Fruit fly (Drosophila melanogaster) whole organism, embryonic: ENCODE measurements around the gene CG34331.

Source experiments
- CG1233 ChIP-seq: fragments of 200-800 bp; sonication (Bioruptor generic); optimal IDR thresholded peaks from 4 replicates; lab custom pipeline; 2018; ENCODE audit warnings: missing biosample characterization, mild to moderate bottlenecking, missing genetic modification characterization
- CG12659 ChIP-seq: fragments of 200-800 bp; sonication (Bioruptor generic); optimal IDR thresholded peaks from 3 replicates; lab custom pipeline; 2017; ENCODE audit warnings: mild to moderate bottlenecking, missing biosample characterization, missing genetic modification reagents, missing genetic modification characterization
- CG1603 ChIP-seq: fragments of 200-800 bp; sonication (Bioruptor generic); optimal IDR thresholded peaks from 2 replicates; lab custom pipeline; 2019; ENCODE audit warnings: missing biosample characterization, mild to moderate bottlenecking, missing genetic modification characterization, moderate library complexity
- CG16863 ChIP-seq: fragments of 200-800 bp; sonication (Bioruptor generic); optimal IDR thresholded peaks from 3 replicates; lab custom pipeline; 2016; ENCODE audit warnings: missing biosample characterization, missing genetic modification characterization
- CG17568 ChIP-seq: fragments of 200-800 bp; sonication (Bioruptor generic); optimal IDR thresholded peaks from 2 replicates; lab custom pipeline; 2018; ENCODE audit warnings: missing biosample characterization, mild to moderate bottlenecking, missing genetic modification characterization, moderate library complexity
- CG2202 ChIP-seq: fragments of 200-800 bp; sonication (Bioruptor generic); optimal IDR thresholded peaks from 2 replicates; lab custom pipeline; 2018; ENCODE audit warnings: missing biosample characterization, mild to moderate bottlenecking, missing genetic modification characterization
- CG2889 ChIP-seq: fragments of 200-800 bp; sonication (Bioruptor generic); IDR thresholded peaks from 3 replicates; pipeline ENCODE4 v1.3.6; 2022; ENCODE audit warnings: missing biosample characterization, missing genetic modification characterization
- CG3065 ChIP-seq: fragments of 200-800 bp; sonication (Bioruptor generic); optimal IDR thresholded peaks from 2 replicates; lab custom pipeline; 2016; ENCODE audit warnings: missing biosample characterization, missing genetic modification characterization
- CG32772 ChIP-seq: fragments of 200-800 bp; sonication (Bioruptor generic); IDR thresholded peaks from 2 replicates; pipeline ENCODE4 v1.3.6; 2022; ENCODE audit warnings: missing biosample characterization, missing genetic modification characterization
- CG3726 ChIP-seq: fragments of 200-800 bp; sonication (Bioruptor generic); IDR thresholded peaks from 3 replicates; pipeline ENCODE4, ENCODE4 v1.3.6; 2022; ENCODE audit warnings: missing biosample characterization, missing genetic modification characterization
- CG3847 ChIP-seq: fragments of 200-800 bp; sonication (Bioruptor generic); IDR thresholded peaks from 2 replicates; pipeline ENCODE4 v1.3.6; 2022; ENCODE audit warnings: missing biosample characterization, missing genetic modification characterization
- CG4328 ChIP-seq: fragments of 200-800 bp; sonication (Bioruptor generic); optimal IDR thresholded peaks from 3 replicates; lab custom pipeline; 2017; ENCODE audit warnings: missing biosample characterization, missing genetic modification reagents, missing genetic modification characterization
- CG7271 ChIP-seq: fragments of 200-800 bp; sonication (Bioruptor generic); optimal IDR thresholded peaks from 2 replicates; lab custom pipeline; 2018; ENCODE audit warnings: missing biosample characterization, mild to moderate bottlenecking, missing genetic modification characterization, moderate library complexity
- CG7745 ChIP-seq: fragments of 200-800 bp; sonication (Bioruptor generic); optimal IDR thresholded peaks from 2 replicates; lab custom pipeline; 2018; ENCODE audit warnings: missing biosample characterization, mild to moderate bottlenecking, missing genetic modification characterization, moderate library complexity
- CG7987 ChIP-seq: fragments of 200-800 bp; sonication (Bioruptor generic); optimal IDR thresholded peaks from 2 replicates; lab custom pipeline; 2018; ENCODE audit warnings: missing biosample characterization, mild to moderate bottlenecking, missing genetic modification characterization, moderate library complexity
- CG8478 ChIP-seq: fragments of >200 bp; optimal IDR thresholded peaks from 2 replicates; lab custom pipeline; 2018
- Chrac-16 ChIP-seq: fragments of 200-800 bp; sonication (Bioruptor generic); optimal IDR thresholded peaks from 3 replicates; lab custom pipeline; 2016; ENCODE audit warnings: missing biosample characterization, missing genetic modification characterization
- Dll ChIP-seq: fragments of 200-800 bp; sonication (Bioruptor generic); IDR thresholded peaks from 4 replicates; pipeline ENCODE4 v1.3.6; 2022; ENCODE audit warnings: missing biosample characterization, missing genetic modification characterization; ENCODE audit not compliant: partially characterized antibody
- Dp ChIP-seq: fragments of 200-800 bp; sonication (Bioruptor generic); optimal IDR thresholded peaks from 2 replicates; lab custom pipeline; 2018; ENCODE audit warnings: missing biosample characterization, mild to moderate bottlenecking, missing genetic modification characterization, moderate library complexity
- Dref ChIP-seq: fragments of 200-800 bp; sonication (Bioruptor generic); IDR thresholded peaks from 2 replicates; pipeline ENCODE4 v1.3.6; 2022; ENCODE audit warnings: missing biosample characterization, missing genetic modification characterization
- Ets97D ChIP-seq: fragments of 200-800 bp; sonication (Bioruptor generic); optimal IDR thresholded peaks from 3 replicates; lab custom pipeline; 2016; ENCODE audit warnings: missing biosample characterization, missing genetic modification characterization
- GATAe ChIP-seq: fragments of 200-800 bp; sonication (Bioruptor generic); conservative IDR thresholded peaks from 2 replicates; pipeline ENCODE4 v1.3.6; 2022; ENCODE audit warnings: missing biosample characterization, missing genetic modification characterization
- HmgD ChIP-seq: fragments of 200-800 bp; sonication (Bioruptor generic); optimal IDR thresholded peaks from 3 replicates; lab custom pipeline; 2016; ENCODE audit warnings: missing biosample characterization, missing genetic modification characterization
- Lim3 ChIP-seq: fragments of 200-800 bp; sonication (Bioruptor generic); IDR thresholded peaks from 2 replicates; pipeline ENCODE4 v1.3.6; 2022; ENCODE audit warnings: missing biosample characterization, missing genetic modification characterization
- Oaz ChIP-seq: fragments of 200-800 bp; sonication (Bioruptor generic); IDR thresholded peaks from 2 replicates; pipeline ENCODE4 v1.3.6; 2022; ENCODE audit warnings: missing biosample characterization, missing genetic modification characterization
- Opbp ChIP-seq: fragments of 200-800 bp; sonication (Bioruptor generic); IDR thresholded peaks from 3 replicates; pipeline ENCODE4 v1.3.6; 2022; ENCODE audit warnings: missing biosample characterization, missing genetic modification characterization; ENCODE audit not compliant: partially characterized antibody
- Rfx ChIP-seq: fragments of 200-800 bp; sonication (Bioruptor generic); IDR thresholded peaks from 2 replicates; pipeline ENCODE4 v1.3.6; 2022; ENCODE audit warnings: missing biosample characterization, missing genetic modification characterization
- Scr ChIP-seq: fragments of 200-800 bp; sonication (Bioruptor generic); IDR thresholded peaks from 2 replicates; pipeline ENCODE4 v1.3.6; 2022; ENCODE audit warnings: missing biosample characterization, missing genetic modification characterization; ENCODE audit not compliant: partially characterized antibody
- Usf ChIP-seq: fragments of 200-800 bp; sonication (Bioruptor generic); optimal IDR thresholded peaks from 2 replicates; lab custom pipeline; 2017; ENCODE audit warnings: missing genotype, missing biosample characterization, missing genetic modification characterization
- amos ChIP-seq: fragments of 200-800 bp; sonication (Bioruptor generic); IDR thresholded peaks from 2 replicates; pipeline ENCODE4 v1.3.6; 2022; ENCODE audit warnings: missing biosample characterization, missing genetic modification characterization; ENCODE audit not compliant: partially characterized antibody
- ash1 ChIP-seq: fragments of 200-800 bp; sonication (Bioruptor generic); optimal IDR thresholded peaks from 2 replicates; lab custom pipeline; 2018; ENCODE audit warnings: missing biosample characterization, mild to moderate bottlenecking, missing genetic modification characterization
- corto ChIP-seq: fragments of 200-800 bp; sonication (Bioruptor generic); optimal IDR thresholded peaks from 2 replicates; lab custom pipeline; 2016; ENCODE audit warnings: missing biosample characterization, mild to moderate bottlenecking, missing genetic modification characterization, moderate library complexity
- dm ChIP-seq: fragments of 200-800 bp; sonication (Bioruptor generic); optimal IDR thresholded peaks from 3 replicates; lab custom pipeline; 2016; ENCODE audit warnings: missing biosample characterization, missing genetic modification characterization
- ems ChIP-seq: fragments of 200-800 bp; sonication (Bioruptor generic); optimal IDR thresholded peaks from 3 replicates; lab custom pipeline; 2016; ENCODE audit warnings: missing biosample characterization, missing genetic modification characterization
- eyg ChIP-seq: fragments of 200-800 bp; sonication (Bioruptor generic); optimal IDR thresholded peaks from 3 replicates; lab custom pipeline; 2016; ENCODE audit warnings: missing biosample characterization, missing genetic modification characterization
- fu2 ChIP-seq: fragments of 200-800 bp; sonication (Bioruptor generic); optimal IDR thresholded peaks from 2 replicates; lab custom pipeline; 2016; ENCODE audit warnings: missing biosample characterization, missing genetic modification characterization
- hkb ChIP-seq, 2 experiments: fragments of 200-800 bp in 1 of 2; fragments of >200 bp in 1 of 2; sonication (Bioruptor generic) in 1 of 2; IDR thresholded peaks in 1 of 2; optimal IDR thresholded peaks in 1 of 2; 2 replicates each; pipeline versions ENCODE4 v1.3.6 to Lab custom; 2017 to 2022; ENCODE audit warnings: missing biosample characterization in 1 of 2, missing genetic modification characterization in 1 of 2
- kay ChIP-seq: fragments of 200-800 bp; sonication (Bioruptor generic); optimal IDR thresholded peaks from 2 replicates; lab custom pipeline; 2016; ENCODE audit warnings: missing biosample characterization, missing genetic modification characterization
- org-1 ChIP-seq: fragments of 200-800 bp; sonication (Bioruptor generic); optimal IDR thresholded peaks from 2 replicates; lab custom pipeline; 2017; ENCODE audit warnings: missing biosample characterization, missing genetic modification characterization
- p53 ChIP-seq: fragments of 200-800 bp; sonication (Bioruptor generic); optimal IDR thresholded peaks from 2 replicates; lab custom pipeline; 2016; ENCODE audit warnings: missing biosample characterization, missing genetic modification characterization
- prd ChIP-seq, 3 experiments: fragments of >200 bp in 2 of 3; fragments of 200-800 bp in 1 of 3; sonication (Bioruptor generic) in 1 of 3; optimal IDR thresholded peaks in 2 of 3; IDR thresholded peaks in 1 of 3; 2 replicates in 2 of 3; 3 replicates in 1 of 3; pipeline versions ENCODE4 v1.3.6 to Lab custom; 2017 to 2022; ENCODE audit warnings: missing biosample characterization in 1 of 3, missing genetic modification characterization in 1 of 3
- pum ChIP-seq: fragments of 200-800 bp; sonication (Bioruptor generic); optimal IDR thresholded peaks from 2 replicates; lab custom pipeline; 2016; ENCODE audit warnings: missing biosample characterization, missing genetic modification characterization
- ro ChIP-seq: fragments of 200-800 bp; sonication (Bioruptor generic); IDR thresholded peaks from 2 replicates; pipeline ENCODE4 v1.3.6; 2022; ENCODE audit warnings: missing biosample characterization, missing genetic modification characterization
- sc ChIP-seq, 3 experiments: fragments of >200 bp in 2 of 3; fragments of 200-800 bp in 1 of 3; sonication (Bioruptor generic) in 1 of 3; optimal IDR thresholded peaks; 2 replicates in 2 of 3; 3 replicates in 1 of 3; lab custom pipeline; 2017; ENCODE audit warnings: mild to moderate bottlenecking in 1 of 3, missing biosample characterization in 1 of 3, missing genetic modification characterization in 1 of 3, missing genetic modification reagents in 1 of 3
- slbo ChIP-seq: fragments of 200-800 bp; sonication (Bioruptor generic); IDR thresholded peaks from 2 replicates; pipeline ENCODE4 v1.3.6; 2022; ENCODE audit warnings: missing biosample characterization, missing genetic modification characterization
- sob ChIP-seq: fragments of 200-800 bp; sonication (Bioruptor generic); IDR thresholded peaks from 2 replicates; pipeline ENCODE4 v1.3.6; 2022; ENCODE audit warnings: missing biosample characterization, missing genetic modification characterization
- toy ChIP-seq: fragments of 200-800 bp; sonication (Bioruptor generic); IDR thresholded peaks from 2 replicates; pipeline ENCODE4 v1.3.6; 2022; ENCODE audit warnings: missing biosample characterization, missing genetic modification characterization
- trem ChIP-seq: fragments of 200-800 bp; optimal IDR thresholded peaks from 3 replicates; lab custom pipeline; 2019; ENCODE audit warnings: missing biosample characterization, mild to moderate bottlenecking, missing genetic modification characterization, moderate library complexity
- tup ChIP-seq: fragments of 200-800 bp; sonication (Bioruptor generic); optimal IDR thresholded peaks from 2 replicates; lab custom pipeline; 2016; ENCODE audit warnings: missing biosample characterization, mild to moderate bottlenecking, missing genetic modification characterization, moderate library complexity
- zfh2 ChIP-seq: fragments of 200-800 bp; sonication (Bioruptor generic); optimal IDR thresholded peaks from 2 replicates; lab custom pipeline; 2016; ENCODE audit warnings: missing biosample characterization, missing genetic modification characterization

Gene CG34331

dm6 chrX:20162586-20162985 is 40.3 kb downstream of the CG34331 start (continued):
- TF ChIP-seq fu2 (GFP tag; lab: Kevin White, UChicago) (no peak), CG2202 (tag; lab: Kevin White, UChicago) (no peak), Dref (GFP tag; lab: Robert Waterston, UW) (peak; percentile 71), ash1 (GFP tag; lab: Kevin White, UChicago) (no peak), slbo (GFP tag; lab: Robert Waterston, UW) (peak; percentile 41; the same call in 1 of the 2 replicates), CG7745 (tag; lab: Kevin White, UChicago) (no peak), amos (GFP tag; lab: Robert Waterston, UW) (peak; percentile 36; the same call in 1 of the 2 replicates), Oaz (no peak), sob (GFP tag; lab: Robert Waterston, UW) (no peak), Chrac-16 (no peak), CG12659 (no peak), ems (GFP tag; lab: Kevin White, UChicago) (no peak), CG3726 (no peak), kay (no peak), trem (peak; percentile 4), Rfx (GFP tag; lab: Robert Waterston, UW) (0 out of 2 replicates have a peak, but pooled peaks have one; percentile 12), CG3847 (GFP tag; lab: Robert Waterston, UW) (0 out of 2 replicates have a peak, but pooled peaks have one; percentile 19), p53 (GFP tag; lab: Kevin White, UChicago) (no peak), CG32772 (no peak), CG1233 (GFP tag; lab: Kevin White, UChicago) (no peak), toy (GFP tag; lab: Robert Waterston, UW) (no peak), CG2889 (GFP tag; lab: Robert Waterston, UW) (no peak), ro (no peak), Lim3 (GFP tag; lab: Robert Waterston, UW) (no peak), CG4328 (GFP tag; lab: Kevin White, UChicago) (no peak), dm (GFP tag; lab: Kevin White, UChicago) (no peak), prd (optimal IDR thresholded peaks at IDR 0.05; lab: Kevin White, UChicago) (no peak), prd (GFP tag; IDR thresholded peaks at IDR 0.05; lab: Robert Waterston, UW) (no peak), Dp (GFP tag; lab: Kevin White, UChicago) (peak; percentile 80), CG1603 (tag; lab: Kevin White, UChicago) (peak; percentile 80), org-1 (no peak), CG17568 (GFP tag; lab: Kevin White, UChicago) (no peak), tup (GFP tag; lab: Kevin White, UChicago) (no peak), Ets97D (peak; percentile 16), pum (no peak), Dll (0 out of 4 replicates have a peak, but pooled peaks have one; percentile 20), zfh2 (GFP tag; lab: Kevin White, UChicago) (peak; percentile 5), corto (GFP tag; lab: Kevin White, UChicago) (no peak), CG16863 (GFP tag; lab: Kevin White, UChicago) (no peak), Scr (GFP tag; lab: Robert Waterston, UW) (peak; percentile 14; the same call in 1 of the 2 replicates), hkb (optimal IDR thresholded peaks at IDR 0.05; lab: Kevin White, UChicago) (no peak), hkb (GFP tag; IDR thresholded peaks at IDR 0.05; lab: Robert Waterston, UW) (no peak), CG7271 (tag; lab: Kevin White, UChicago) (no peak), Usf (GFP tag; lab: Kevin White, UChicago) (no peak), CG8478 (lab: Kevin White, UChicago) (no peak), CG7987 (GFP tag; lab: Kevin White, UChicago) (no peak), HmgD (GFP tag; lab: Kevin White, UChicago) (no peak), sc (optimal IDR thresholded peaks at IDR 0.05; lab: Kevin White, UChicago) (no peak), sc (GFP tag; optimal IDR thresholded peaks at IDR 0.05; lab: Kevin White, UChicago) (no peak), eyg (no peak), CG3065 (GFP tag; lab: Kevin White, UChicago) (no peak), GATAe (GFP tag; lab: Robert Waterston, UW) (no peak), Opbp (GFP tag; lab: Robert Waterston, UW) (0 out of 3 replicates have a peak, but pooled peaks have one; percentile 18)
